Worm (Caenorhabditis elegans) whole organism, young adult: ENCODE results near the gene Y82E9BR.20.

Experiments
- F49E8.2 ChIP-seq: sonication (generic microtip); optimal IDR thresholded peaks from 3 replicates; lab custom pipeline; 2017; ENCODE audit warnings: missing genetic modification characterization, mild to moderate bottlenecking, missing compliant biosample characterization, antibody characterized with exemption, moderate library complexity; ENCODE audit not compliant: insufficient read depth
- cebp-1 ChIP-seq, 2 experiments: fragments of 200-800 bp in 1 of 2; sonication (Bioruptor generic) in 1 of 2; sonication (generic microtip) in 1 of 2; IDR thresholded peaks in 1 of 2; optimal IDR thresholded peaks in 1 of 2; 2 replicates each; pipeline versions ENCODE4 v1.3.6 to Lab custom; 2017 to 2022; ENCODE audit warnings: missing compliant biosample characterization in 2 of 2, missing genetic modification characterization in 2 of 2, mild to moderate bottlenecking in 1 of 2, missing genetic modification reagents in 1 of 2, moderate library complexity in 1 of 2
- ceh-100 ChIP-seq: fragments of 200-800 bp; sonication (Bioruptor generic); IDR thresholded peaks from 2 replicates; pipeline ENCODE4 v1.3.6; 2022; ENCODE audit warnings: missing genetic modification reagents, missing genetic modification characterization, missing compliant biosample characterization
- let-526 ChIP-seq: fragments of 200-800 bp; sonication (Bioruptor generic); IDR thresholded peaks from 2 replicates; pipeline ENCODE4 v1.3.6; 2022; ENCODE audit warnings: missing genetic modification reagents, missing genetic modification characterization, missing compliant biosample characterization
- lin-35 ChIP-seq, 3 experiments: fragments of 150-350 bp in 2 of 3; sonication (generic microtip) in 1 of 3; optimal IDR thresholded peaks; 2 replicates each; lab custom pipeline; 2014 to 2018; ENCODE audit warnings: missing biosample characterization in 3 of 3, missing genetic modification characterization in 3 of 3, missing genetic modification reagents in 3 of 3
- madf-6 ChIP-seq: fragments of 200-800 bp; sonication (Bioruptor generic); IDR thresholded peaks from 2 replicates; pipeline ENCODE4 v1.3.6; 2022; ENCODE audit warnings: missing genetic modification reagents, missing genetic modification characterization, missing compliant biosample characterization
- mcd-1 ChIP-seq: fragments of 200-800 bp; sonication (Bioruptor generic); IDR thresholded peaks from 2 replicates; pipeline ENCODE4 v1.3.6; 2022; ENCODE audit warnings: missing genetic modification reagents, missing genetic modification characterization, missing compliant biosample characterization
- rcor-1 ChIP-seq: fragments of 200-800 bp; sonication (Bioruptor generic); IDR thresholded peaks from 2 replicates; pipeline ENCODE4 v1.3.6; 2022; ENCODE audit warnings: missing genetic modification reagents, missing genetic modification characterization, missing compliant biosample characterization
- rec-8 ChIP-seq, 2 experiments: sonication (generic microtip); optimal IDR thresholded peaks; 2 replicates each; lab custom pipeline; 2016; ENCODE audit warnings: mild to moderate bottlenecking in 2 of 2, missing genetic modification characterization in 2 of 2, missing genetic modification reagents in 2 of 2, missing genotype in 2 of 2, missing biosample characterization in 1 of 2, missing compliant biosample characterization in 1 of 2, moderate library complexity in 1 of 2
- sea-2 ChIP-seq: fragments of 200-800 bp; sonication (Bioruptor generic); IDR thresholded peaks from 2 replicates; pipeline ENCODE4 v1.3.6; 2022; ENCODE audit warnings: missing genetic modification characterization, missing compliant biosample characterization

- TF ChIP-seq F49E8.2 (tag; lab: Kevin White, UChicago) (no peak), lin-35 (GFP tag; optimal IDR thresholded peaks at IDR 0.05; lab: Kevin White, UChicago) (no peak), rec-8 (tag; optimal IDR thresholded peaks at IDR 0.05; lab: Kevin White, UChicago) (no peak), madf-6 (GFP tag; lab: Robert Waterston, UW) (no peak), ceh-100 (no peak), cebp-1 (GFP tag; IDR thresholded peaks at IDR 0.05; lab: Robert Waterston, UW) (no peak), cebp-1 (tag; optimal IDR thresholded peaks at IDR 0.05; lab: Kevin White, UChicago) (no peak), sea-2 (GFP tag; lab: Robert Waterston, UW) (no peak), rcor-1 (GFP tag; lab: Robert Waterston, UW) (no peak), let-526 (no peak), mcd-1 (GFP tag; lab: Robert Waterston, UW) (no peak)
Observed at ce11 chrIII:1389988-1390387, 15.8 kb downstream of the Y82E9BR.20 start.
